Worm (Caenorhabditis elegans) whole organism, L4 larva: ENCODE results near the gene vamp-8.
"Not testable (repeated sequence)": the region's sequence is repeated elsewhere in the genome, so short reads cannot be mapped to it uniquely, and the experiment has no call there.

ENCODE experiments used
- D1046.2 ChIP-seq: fragments of 200-800 bp; sonication (Bioruptor generic); IDR thresholded peaks from 2 replicates; pipeline ENCODE4 v1.3.6; 2022; ENCODE audit warnings: missing genetic modification characterization, missing compliant biosample characterization
- F37D6.2 ChIP-seq: sonication (generic microtip); optimal IDR thresholded peaks from 2 replicates; lab custom pipeline; 2016; ENCODE audit warnings: mild to moderate bottlenecking, missing genetic modification characterization, missing compliant biosample characterization
- F49E8.2 ChIP-seq: sonication (generic microtip); optimal IDR thresholded peaks from 2 replicates; lab custom pipeline; 2016; ENCODE audit warnings: missing compliant biosample characterization, mild to moderate bottlenecking, missing genetic modification characterization, borderline replicate concordance
- T20F7.1 ChIP-seq: fragments of 200-800 bp; sonication (Bioruptor generic); optimal IDR thresholded peaks from 2 replicates; lab custom pipeline; 2018; ENCODE audit warnings: mild to moderate bottlenecking, missing genetic modification characterization, missing compliant biosample characterization
- aly-2 ChIP-seq: sonication (generic microtip); optimal IDR thresholded peaks from 2 replicates; lab custom pipeline; 2018; ENCODE audit warnings: missing biosample characterization, missing genetic modification characterization
- arid-1 ChIP-seq: fragments of 200-800 bp; sonication (Bioruptor generic); conservative IDR thresholded peaks from 2 replicates; pipeline ENCODE4 v1.3.6; 2022; ENCODE audit warnings: missing genetic modification reagents, missing genetic modification characterization, missing compliant biosample characterization
- attf-4 ChIP-seq: sonication (generic microtip); optimal IDR thresholded peaks from 3 replicates; lab custom pipeline; 2017; ENCODE audit warnings: missing biosample characterization, missing genetic modification characterization
- ctbp-1 ChIP-seq: fragments of 200-800 bp; sonication (Bioruptor generic); IDR thresholded peaks from 2 replicates; pipeline ENCODE4 v1.3.6; 2022; ENCODE audit warnings: missing genetic modification reagents, missing genetic modification characterization, missing compliant biosample characterization
- dmd-8 ChIP-seq: fragments of 200-800 bp; sonication (Bioruptor generic); IDR thresholded peaks from 2 replicates; pipeline ENCODE4 v1.3.6; 2022; ENCODE audit warnings: missing genetic modification characterization, missing compliant biosample characterization
- dmd-9 ChIP-seq: fragments of 200-800 bp; sonication (Bioruptor generic); IDR thresholded peaks from 2 replicates; pipeline ENCODE4 v1.3.6; 2022; ENCODE audit warnings: missing genetic modification reagents, missing genetic modification characterization, missing compliant biosample characterization
- dve-1 ChIP-seq: sonication (generic microtip); optimal IDR thresholded peaks from 2 replicates; lab custom pipeline; 2017; ENCODE audit warnings: antibody characterized with exemption, mild to moderate bottlenecking, missing genetic modification characterization, missing compliant biosample characterization; ENCODE audit not compliant: insufficient read depth
- hmg-1.1 ChIP-seq: fragments of 200-800 bp; sonication (Bioruptor generic); IDR thresholded peaks from 2 replicates; pipeline ENCODE4 v1.3.6; 2022; ENCODE audit warnings: missing genetic modification reagents, missing genetic modification characterization, missing compliant biosample characterization
- jun-1 ChIP-seq: fragments of 150-350 bp; optimal IDR thresholded peaks from 2 replicates; lab custom pipeline; 2014; ENCODE audit warnings: missing biosample characterization, missing genetic modification reagents, missing genetic modification characterization
- lin-1 ChIP-seq: fragments of 200-800 bp; sonication (Bioruptor generic); IDR thresholded peaks from 2 replicates; pipeline ENCODE4 v1.3.6; 2022; ENCODE audit warnings: missing genetic modification reagents, missing genetic modification characterization, missing compliant biosample characterization
- lin-29 ChIP-seq: fragments of 200-800 bp; sonication (Bioruptor generic); IDR thresholded peaks from 2 replicates; pipeline ENCODE4 v1.3.6; 2022; ENCODE audit warnings: missing genetic modification reagents, missing genetic modification characterization, missing compliant biosample characterization
- lin-38 ChIP-seq: fragments of 200-800 bp; sonication (Bioruptor generic); IDR thresholded peaks from 2 replicates; pipeline ENCODE4 v1.3.6; 2022; ENCODE audit warnings: missing genetic modification reagents, missing genetic modification characterization, missing compliant biosample characterization
- mdt-29 ChIP-seq: fragments of 200-800 bp; sonication (Bioruptor generic); IDR thresholded peaks from 2 replicates; pipeline ENCODE4 v1.3.6; 2022; ENCODE audit warnings: missing genetic modification reagents, missing genetic modification characterization, missing compliant biosample characterization
- mep-1 ChIP-seq: fragments of 150-350 bp; sonication (generic microtip); optimal IDR thresholded peaks from 3 replicates; lab custom pipeline; 2014; ENCODE audit warnings: missing biosample characterization, missing genetic modification characterization
- nhr-6 ChIP-seq: fragments of 150-350 bp; optimal IDR thresholded peaks from 2 replicates; lab custom pipeline; 2014; ENCODE audit warnings: missing biosample characterization, missing genetic modification characterization
- pha-4 ChIP-seq, 2 experiments: fragments of 150-350 bp in 1 of 2; fragments of 200-800 bp in 1 of 2; sonication (Bioruptor generic) in 1 of 2; IDR thresholded peaks in 1 of 2; optimal IDR thresholded peaks in 1 of 2; 2 replicates each; pipeline versions ENCODE4 v1.3.6 to Lab custom; 2014 to 2022; ENCODE audit warnings: missing genetic modification characterization in 2 of 2, missing genetic modification reagents in 2 of 2, missing biosample characterization in 1 of 2, missing compliant biosample characterization in 1 of 2
- saeg-2 ChIP-seq: fragments of 200-800 bp; sonication (Bioruptor generic); IDR thresholded peaks from 2 replicates; pipeline ENCODE4 v1.3.6; 2022; ENCODE audit warnings: missing genetic modification reagents, missing genetic modification characterization, missing compliant biosample characterization
- sdz-12 ChIP-seq: fragments of 200-800 bp; sonication (Bioruptor generic); optimal IDR thresholded peaks from 2 replicates; lab custom pipeline; 2018; ENCODE audit warnings: mild to moderate bottlenecking, missing genetic modification characterization, missing compliant biosample characterization
- set-16 ChIP-seq: fragments of 200-800 bp; sonication (Bioruptor generic); IDR thresholded peaks from 2 replicates; pipeline ENCODE4 v1.3.6; 2022; ENCODE audit warnings: missing genetic modification reagents, missing genetic modification characterization, missing compliant biosample characterization
- snpc-1.2 ChIP-seq: fragments of 200-800 bp; sonication (Bioruptor generic); IDR thresholded peaks from 2 replicates; pipeline ENCODE4 v1.3.6; 2022; ENCODE audit warnings: missing genetic modification reagents, missing genetic modification characterization, missing compliant biosample characterization
- tra-1 ChIP-seq: fragments of 200-800 bp; sonication (Bioruptor generic); IDR thresholded peaks from 2 replicates; pipeline ENCODE4 v1.3.6; 2022; ENCODE audit warnings: missing genetic modification reagents, missing genetic modification characterization, missing compliant biosample characterization
- unc-130 ChIP-seq: sonication (generic microtip); optimal IDR thresholded peaks from 2 replicates; lab custom pipeline; 2016; ENCODE audit warnings: missing genetic modification reagents, missing genetic modification characterization, missing compliant biosample characterization
- unc-62 ChIP-seq, 3 experiments: fragments of 150-350 bp in 1 of 3; sonication (generic microtip); optimal IDR thresholded peaks in 2 of 3; peaks in 1 of 3; 1 replicate in 1 of 3; 2 replicates in 2 of 3; lab custom pipeline; 2014 to 2017; ENCODE audit warnings: missing biosample characterization in 3 of 3, missing genetic modification characterization in 3 of 3, missing genetic modification reagents in 3 of 3, missing genotype in 1 of 3
- zfp-3 ChIP-seq: fragments of 200-800 bp; sonication (Bioruptor generic); conservative IDR thresholded peaks from 2 replicates; pipeline ENCODE4 v1.3.6; 2022; ENCODE audit warnings: missing genetic modification reagents, missing genetic modification characterization, missing compliant biosample characterization
- zip-11 ChIP-seq: fragments of 200-800 bp; sonication (Bioruptor generic); IDR thresholded peaks from 2 replicates; pipeline ENCODE4 v1.3.6; 2022; ENCODE audit warnings: missing genetic modification characterization, missing compliant biosample characterization

The vamp-8 gene

DNA sequence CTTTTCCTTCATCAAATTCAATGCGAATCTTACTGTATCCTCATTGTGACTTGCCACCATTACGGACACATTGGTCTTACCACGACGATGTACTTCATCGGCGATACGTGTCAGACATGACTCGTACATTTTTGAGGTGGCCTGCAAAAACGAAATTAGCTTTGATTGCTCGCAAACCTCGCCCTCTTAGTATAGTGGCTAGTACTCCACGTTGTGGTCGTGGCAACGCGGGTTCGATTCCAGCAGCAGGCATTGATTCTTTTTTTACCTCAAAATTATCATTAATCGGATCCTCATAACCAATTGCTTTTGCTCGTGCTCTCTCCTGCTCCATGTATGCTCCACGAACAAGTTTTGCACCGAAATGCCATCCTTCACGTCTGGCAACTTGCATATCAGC, 5.1 kb upstream of the vamp-8 start:
- TF ChIP-seq mdt-29 (GFP tag; lab: Robert Waterston, UW) (0 out of 2 replicates have a peak, but pooled peaks have one; percentile 15), D1046.2 (no peak), snpc-1.2 (GFP tag; lab: Robert Waterston, UW) (peak; percentile 96)

DNA sequence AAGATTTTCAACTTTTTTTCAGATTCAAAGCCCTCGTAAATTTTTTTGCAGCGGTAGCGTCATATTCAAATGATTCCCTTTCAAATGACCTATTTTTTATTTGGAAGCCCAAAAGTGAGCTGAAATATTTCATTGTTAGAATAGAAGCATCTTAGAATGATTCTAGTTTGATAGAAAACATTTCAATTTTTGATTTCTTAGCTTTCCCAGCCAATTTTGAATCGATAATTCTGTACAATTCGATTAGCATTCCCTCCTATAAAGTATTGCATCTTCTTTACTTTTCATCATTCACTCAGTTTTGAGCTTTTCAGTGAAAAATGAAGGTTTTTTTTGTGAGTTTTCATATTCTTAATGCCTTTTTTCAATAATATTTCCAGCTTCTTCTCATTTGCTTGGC, 1.8 kb upstream of the vamp-8 start, which contains the start of gene B0513.90:
Gene B0513.90, plus strand, starts transcription at position 301 of the 400 bp plus-strand sequence.
- TF ChIP-seq lin-29 (GFP tag; lab: Robert Waterston, UW), result no peak
- TF ChIP-seq aly-2 (tag; lab: Kevin White, UChicago), result no peak
- no peak for TF ChIP-seq jun-1 (tag; lab: Kevin White, UChicago)
- no peak for TF ChIP-seq nhr-6 (tag; lab: Kevin White, UChicago)
- no peak for TF ChIP-seq unc-62 (GFP tag; optimal IDR thresholded peaks at IDR 0.05 in 1 of 2; lab: Kevin White, UChicago)
- TF ChIP-seq unc-62 (tag; optimal IDR thresholded peaks at IDR 0.05; lab: Kevin White, UChicago), result no peak
- no peak for TF ChIP-seq T20F7.1 (GFP tag; lab: Kevin White, UChicago)
- no peak for TF ChIP-seq zfp-3 (GFP tag; lab: Robert Waterston, UW)
- no peak for TF ChIP-seq mep-1 (tag; lab: Kevin White, UChicago)
- no peak for TF ChIP-seq arid-1 (GFP tag; lab: Robert Waterston, UW)
- no peak for TF ChIP-seq F37D6.2
- TF ChIP-seq dve-1 (tag; lab: Kevin White, UChicago), result no peak
- no peak for TF ChIP-seq hmg-1.1 (GFP tag; lab: Robert Waterston, UW)
- TF ChIP-seq, all 104 proteins: peak for 0

DNA sequence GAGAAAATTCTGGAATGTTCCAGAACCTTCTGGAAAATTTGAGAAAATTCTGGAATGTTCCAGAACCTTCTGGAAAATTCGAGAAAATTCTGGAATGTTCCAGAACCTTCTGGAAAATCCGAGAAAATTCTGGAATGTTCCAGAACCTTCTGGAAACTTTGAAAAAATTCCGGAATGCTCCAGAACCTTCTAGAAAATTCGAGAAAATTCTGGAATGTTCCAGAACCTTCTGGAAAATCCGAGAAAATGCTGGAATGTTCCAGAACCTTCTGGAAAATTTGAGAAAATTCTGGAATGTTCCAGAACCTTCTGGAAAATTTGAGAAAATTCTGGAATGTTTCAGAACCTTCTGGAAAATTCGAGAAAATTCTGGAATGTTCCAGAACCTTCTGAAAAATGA, 3.0 kb downstream of the vamp-8 start:
- TF ChIP-seq lin-1 (GFP tag; lab: Robert Waterston, UW), result peak; percentile 51; the same call in 1 of the 2 replicates
- 0 out of 2 replicates have a peak, but pooled peaks have one; percentile 28 for TF ChIP-seq pha-4 (GFP tag; IDR thresholded peaks at IDR 0.05; lab: Robert Waterston, UW)
- TF ChIP-seq pha-4 (tag; optimal IDR thresholded peaks at IDR 0.05; lab: Kevin White, UChicago), result not testable (repeated sequence)
- peak; percentile 81 for TF ChIP-seq snpc-1.2 (GFP tag; lab: Robert Waterston, UW)
- peak; percentile 38; the same call in 1 of the 2 replicates for TF ChIP-seq lin-38 (GFP tag; lab: Robert Waterston, UW)
- peak; percentile 55 for TF ChIP-seq mdt-29 (GFP tag; lab: Robert Waterston, UW)

DNA sequence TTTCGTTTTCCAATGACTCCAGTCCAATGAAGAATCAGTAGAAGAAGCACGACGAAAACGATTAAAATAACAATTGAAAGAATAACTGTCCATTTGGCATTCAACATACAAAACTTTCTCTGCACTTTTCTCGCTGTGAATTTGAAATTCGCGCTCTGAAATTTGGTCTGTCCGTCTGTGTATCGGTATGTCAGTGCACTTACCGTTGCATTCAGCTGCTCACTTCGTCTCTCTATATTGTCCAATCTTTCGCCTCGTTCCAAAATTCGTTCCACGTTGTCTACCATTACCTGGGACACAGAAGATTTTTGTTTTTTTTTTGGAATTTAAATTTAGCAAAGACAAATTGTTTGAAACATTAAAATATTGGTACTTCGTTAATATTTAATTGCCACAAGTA, 4.5 kb downstream of the vamp-8 start:
- TF ChIP-seq nhr-6 (tag; lab: Kevin White, UChicago) (no peak), dmd-8 (GFP tag; lab: Robert Waterston, UW) (no peak), saeg-2 (GFP tag; lab: Robert Waterston, UW) (no peak), tra-1 (GFP tag; lab: Robert Waterston, UW) (no peak), zip-11 (GFP tag; lab: Robert Waterston, UW) (no peak), lin-29 (GFP tag; lab: Robert Waterston, UW) (no peak), dmd-9 (no peak), sdz-12 (GFP tag; lab: Kevin White, UChicago) (no peak), unc-130 (GFP tag; lab: Kevin White, UChicago) (no peak), attf-4 (tag; lab: Kevin White, UChicago) (no peak)

DNA sequence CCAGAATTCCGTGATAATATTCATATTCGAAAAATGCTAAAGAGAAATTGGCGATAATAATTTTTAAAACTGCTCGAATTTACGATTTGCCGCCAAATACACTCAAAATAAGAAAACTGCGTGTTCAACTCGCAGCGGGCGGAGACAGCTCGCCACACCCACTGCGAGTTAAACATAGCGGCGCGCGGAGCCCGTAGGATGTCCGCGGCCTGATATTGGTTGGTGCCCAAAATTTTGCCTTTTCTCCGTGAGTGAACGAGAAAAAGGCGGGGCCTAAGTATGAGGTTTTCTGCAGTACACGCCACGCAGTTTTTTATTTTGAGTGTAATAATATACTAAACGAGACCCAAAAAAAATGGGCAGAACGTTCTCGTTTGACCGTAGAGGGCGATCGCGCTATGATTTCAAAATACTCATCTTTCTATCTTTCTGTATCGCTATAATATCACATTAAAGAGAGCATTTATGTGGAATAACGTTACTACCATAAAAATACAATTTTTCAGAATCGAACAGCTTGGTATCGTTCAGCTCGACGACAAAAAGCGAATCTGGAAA, 9.6 kb downstream of the vamp-8 start:
- TF ChIP-seq snpc-1.2 (GFP tag; lab: Robert Waterston, UW) (peak; percentile 99), set-16 (GFP tag; lab: Robert Waterston, UW) (0 out of 2 replicates have a peak, but pooled peaks have one; percentile 10), F49E8.2 (peak; percentile 36)

DNA sequence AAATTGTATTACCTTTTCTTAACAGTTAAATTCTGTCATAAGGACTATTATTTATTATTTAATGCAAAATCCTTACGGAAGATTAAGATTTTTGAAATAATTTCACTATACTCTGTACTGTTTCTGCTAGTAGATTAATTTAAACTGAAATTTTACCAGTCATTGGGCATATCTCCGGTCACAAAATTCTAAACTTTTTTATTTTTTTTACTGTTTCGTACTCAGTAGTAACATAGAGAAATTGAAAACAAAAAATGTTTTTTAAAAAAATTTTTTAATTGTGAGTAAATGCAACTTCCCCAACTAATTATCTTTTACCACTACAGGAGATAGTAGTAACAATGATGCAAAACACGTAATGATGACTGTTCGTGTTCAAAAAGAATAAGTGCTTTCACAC, 26.7 kb downstream of the vamp-8 start:
- no peak for TF ChIP-seq ctbp-1
- peak; percentile 74 for TF ChIP-seq snpc-1.2 (GFP tag; lab: Robert Waterston, UW)
